Fruit fly (Drosophila melanogaster) whole organism, embryonic: ENCODE measurements around the gene Ssu72.

Experiments used
- B-H1 ChIP-seq: fragments of 200-800 bp; sonication (Bioruptor generic); IDR thresholded peaks from 3 replicates; pipeline ENCODE4 v1.3.6; 2022; ENCODE audit warnings: missing biosample characterization, missing genetic modification characterization
- Blimp-1 ChIP-seq: fragments of 200-800 bp; sonication (Bioruptor generic); optimal IDR thresholded peaks from 3 replicates; lab custom pipeline; 2018; ENCODE audit warnings: missing biosample characterization, missing genetic modification characterization, mild to moderate bottlenecking, moderate library complexity, missing genetic modification reagents
- CG10267 ChIP-seq: fragments of 200-800 bp; sonication (Bioruptor generic); optimal IDR thresholded peaks from 2 replicates; lab custom pipeline; 2018; ENCODE audit warnings: missing biosample characterization, mild to moderate bottlenecking, missing genetic modification characterization, moderate library complexity
- CG10366 ChIP-seq: fragments of 200-800 bp; sonication (Bioruptor generic); IDR thresholded peaks from 2 replicates; pipeline ENCODE4 v1.3.6; 2022; ENCODE audit warnings: missing biosample characterization, missing genetic modification characterization
- CG11398 ChIP-seq: fragments of 200-800 bp; sonication (Bioruptor generic); optimal IDR thresholded peaks from 2 replicates; lab custom pipeline; 2016; ENCODE audit warnings: missing biosample characterization, missing genetic modification characterization
- CG11723 ChIP-seq: fragments of 200-800 bp; sonication (Bioruptor generic); optimal IDR thresholded peaks from 2 replicates; lab custom pipeline; 2017; ENCODE audit warnings: missing biosample characterization, mild to moderate bottlenecking, missing genetic modification characterization
- CG13287 ChIP-seq: fragments of 200-800 bp; sonication (Bioruptor generic); IDR thresholded peaks from 2 replicates; pipeline ENCODE4 v1.3.6; 2022; ENCODE audit warnings: missing biosample characterization, missing genetic modification characterization; ENCODE audit not compliant: partially characterized antibody
- CG15269 ChIP-seq: fragments of 200-800 bp; sonication (Bioruptor generic); optimal IDR thresholded peaks from 2 replicates; lab custom pipeline; 2018; ENCODE audit warnings: missing biosample characterization, mild to moderate bottlenecking, missing genetic modification characterization, moderate library complexity
- CG15514 ChIP-seq: fragments of 200-800 bp; sonication (Bioruptor generic); optimal IDR thresholded peaks from 3 replicates; lab custom pipeline; 2017; ENCODE audit warnings: missing biosample characterization, missing genetic modification characterization, mild to moderate bottlenecking, moderate library complexity, missing genetic modification reagents
- CG15696 ChIP-seq: fragments of 200-800 bp; sonication (Bioruptor generic); optimal IDR thresholded peaks from 2 replicates; lab custom pipeline; 2019; ENCODE audit warnings: missing biosample characterization, mild to moderate bottlenecking, missing genetic modification characterization, moderate library complexity
- CG2678 ChIP-seq: fragments of 200-800 bp; sonication (Bioruptor generic); optimal IDR thresholded peaks from 3 replicates; lab custom pipeline; 2019; ENCODE audit warnings: missing biosample characterization, mild to moderate bottlenecking, missing genetic modification characterization, moderate library complexity
- CG3407 ChIP-seq: fragments of 200-800 bp; sonication (Bioruptor generic); optimal IDR thresholded peaks from 2 replicates; lab custom pipeline; 2018; ENCODE audit warnings: missing biosample characterization, mild to moderate bottlenecking, missing genetic modification characterization
- CG4360 ChIP-seq: fragments of 200-800 bp; sonication (Bioruptor generic); IDR thresholded peaks from 2 replicates; pipeline ENCODE4 v1.3.6; 2022; ENCODE audit warnings: missing biosample characterization, missing genetic modification characterization
- CG4424 ChIP-seq: fragments of 200-800 bp; sonication (Bioruptor generic); optimal IDR thresholded peaks from 3 replicates; lab custom pipeline; 2016; ENCODE audit warnings: missing biosample characterization, missing genetic modification characterization
- CG4707 ChIP-seq: fragments of 200-800 bp; sonication (Bioruptor generic); optimal IDR thresholded peaks from 2 replicates; lab custom pipeline; 2018; ENCODE audit warnings: missing biosample characterization, mild to moderate bottlenecking, missing genetic modification characterization, moderate library complexity
- CG6175 ChIP-seq: fragments of 200-800 bp; sonication (Bioruptor generic); IDR thresholded peaks from 3 replicates; pipeline ENCODE4 v1.3.6; 2022; ENCODE audit warnings: missing biosample characterization, missing genetic modification characterization
- CTCF ChIP-seq: fragments of 200-800 bp; sonication (Bioruptor generic); optimal IDR thresholded peaks from 2 replicates; lab custom pipeline; 2017; ENCODE audit warnings: missing biosample characterization, mild to moderate bottlenecking, missing genetic modification characterization, moderate library complexity
- D ChIP-seq, 2 experiments: fragments of 200-800 bp in 1 of 2; fragments of >200 bp in 1 of 2; sonication (Bioruptor generic) in 1 of 2; optimal IDR thresholded peaks; 2 replicates in 1 of 2; 3 replicates in 1 of 2; lab custom pipeline; 2017; ENCODE audit warnings: mild to moderate bottlenecking in 1 of 2, missing biosample characterization in 1 of 2, missing genetic modification characterization in 1 of 2, missing genetic modification reagents in 1 of 2
- Dad ChIP-seq: fragments of 200-800 bp; sonication (Bioruptor generic); optimal IDR thresholded peaks from 3 replicates; lab custom pipeline; 2016; ENCODE audit warnings: missing biosample characterization, missing genetic modification characterization
- Drgx ChIP-seq: fragments of 200-800 bp; sonication (Bioruptor generic); IDR thresholded peaks from 2 replicates; pipeline ENCODE4 v1.3.6; 2022; ENCODE audit warnings: missing biosample characterization, missing genetic modification characterization
- HLHmδ ChIP-seq: fragments of 200-800 bp; sonication (Bioruptor generic); optimal IDR thresholded peaks from 2 replicates; lab custom pipeline; 2018; ENCODE audit warnings: missing biosample characterization, mild to moderate bottlenecking, missing genetic modification characterization, moderate library complexity
- Hr51 ChIP-seq, 2 experiments: fragments of 200-800 bp; sonication (Bioruptor generic); optimal IDR thresholded peaks; 2 replicates in 1 of 2; 3 replicates in 1 of 2; lab custom pipeline; 2016 to 2018; ENCODE audit warnings: missing biosample characterization in 2 of 2, missing genetic modification characterization in 2 of 2, mild to moderate bottlenecking in 1 of 2, moderate library complexity in 1 of 2
- Hr78 ChIP-seq, 2 experiments: fragments of 200-800 bp in 1 of 2; fragments of >200 bp in 1 of 2; sonication (Bioruptor generic) in 1 of 2; optimal IDR thresholded peaks; 2 replicates each; lab custom pipeline; 2017 to 2019; ENCODE audit warnings: missing biosample characterization in 2 of 2, missing genetic modification characterization in 2 of 2, mild to moderate bottlenecking in 1 of 2, moderate library complexity in 1 of 2
- Med ChIP-seq: fragments of 200-800 bp; sonication (Bioruptor generic); peaks from one replicate; lab custom pipeline; 2016; ENCODE audit warnings: missing biosample characterization, missing genetic modification characterization, mild to moderate bottlenecking, inconsistent platforms, moderate library complexity
- Opbp ChIP-seq: fragments of 200-800 bp; sonication (Bioruptor generic); IDR thresholded peaks from 3 replicates; pipeline ENCODE4 v1.3.6; 2022; ENCODE audit warnings: missing biosample characterization, missing genetic modification characterization; ENCODE audit not compliant: partially characterized antibody
- Taf1 ChIP-seq: fragments of 200-800 bp; sonication (Bioruptor generic); IDR thresholded peaks from 2 replicates; pipeline ENCODE4 v1.3.6; 2022; ENCODE audit warnings: missing biosample characterization, missing genetic modification characterization
- Trl ChIP-seq, 3 experiments: fragments of >200 bp in 2 of 3; fragments of 200-800 bp in 1 of 3; sonication (Bioruptor generic) in 1 of 3; optimal IDR thresholded peaks; 2 replicates in 1 of 3; 3 replicates in 2 of 3; lab custom pipeline; 2016 to 2017; ENCODE audit warnings: missing biosample characterization in 1 of 3, missing genetic modification characterization in 1 of 3
- Xrp1 ChIP-seq: fragments of 200-800 bp; sonication (Bioruptor generic); IDR thresholded peaks from 2 replicates; pipeline ENCODE4 v1.3.6; 2022; ENCODE audit warnings: missing biosample characterization, missing genetic modification characterization
- az2 ChIP-seq: fragments of 200-800 bp; sonication (Bioruptor generic); optimal IDR thresholded peaks from 3 replicates; lab custom pipeline; 2016; ENCODE audit warnings: missing biosample characterization, missing genetic modification characterization
- br ChIP-seq: fragments of >200 bp; optimal IDR thresholded peaks from 2 replicates; lab custom pipeline; 2017
- cwo ChIP-seq: fragments of 200-800 bp; sonication (Bioruptor generic); optimal IDR thresholded peaks from 3 replicates; lab custom pipeline; 2017; ENCODE audit warnings: missing biosample characterization, missing genetic modification characterization, mild to moderate bottlenecking, moderate library complexity, missing genetic modification reagents
- dati ChIP-seq: fragments of 200-800 bp; sonication (Bioruptor generic); IDR thresholded peaks from 2 replicates; pipeline ENCODE4 v1.3.6; 2022; ENCODE audit warnings: missing biosample characterization, missing genetic modification characterization
- dmrt11E ChIP-seq: fragments of 200-800 bp; sonication (Bioruptor generic); optimal IDR thresholded peaks from 3 replicates; lab custom pipeline; 2018; ENCODE audit warnings: missing biosample characterization, mild to moderate bottlenecking, missing genetic modification characterization, moderate library complexity
- esg ChIP-seq: fragments of 200-800 bp; sonication (Bioruptor generic); conservative IDR thresholded peaks from 2 replicates; pipeline ENCODE4 v1.3.6; 2022; ENCODE audit warnings: missing biosample characterization, missing genetic modification characterization
- eve ChIP-seq, 2 experiments: fragments of >200 bp; optimal IDR thresholded peaks; 2 replicates each; lab custom pipeline; 2017; ENCODE audit warnings: missing biosample characterization in 2 of 2, missing genetic modification characterization in 2 of 2
- hb ChIP-seq: fragments of 200-800 bp; sonication (Bioruptor generic); IDR thresholded peaks from 3 replicates; pipeline ENCODE4 v1.3.6; 2022; ENCODE audit warnings: missing biosample characterization, missing genetic modification characterization; ENCODE audit not compliant: partially characterized antibody
- hth ChIP-seq: fragments of >200 bp; optimal IDR thresholded peaks from 2 replicates; lab custom pipeline; 2017; ENCODE audit warnings: inconsistent platforms
- jigr1 ChIP-seq: fragments of 200-800 bp; sonication (Bioruptor generic); IDR thresholded peaks from 3 replicates; pipeline ENCODE4 v1.3.6; 2022; ENCODE audit warnings: missing biosample characterization, missing genetic modification characterization
- kah ChIP-seq: fragments of 200-800 bp; sonication (Bioruptor generic); optimal IDR thresholded peaks from 2 replicates; lab custom pipeline; 2018; ENCODE audit warnings: missing biosample characterization, mild to moderate bottlenecking, missing genetic modification characterization
- kni ChIP-seq: fragments of 200-800 bp; sonication (Bioruptor generic); optimal IDR thresholded peaks from 3 replicates; lab custom pipeline; 2017; ENCODE audit warnings: mild to moderate bottlenecking, missing biosample characterization, missing genetic modification reagents, missing genetic modification characterization
- lmd ChIP-seq: fragments of 200-800 bp; sonication (Bioruptor generic); IDR thresholded peaks from 2 replicates; pipeline ENCODE4 v1.3.6; 2022; ENCODE audit warnings: missing biosample characterization, missing genetic modification characterization
- mld ChIP-seq: fragments of 200-800 bp; sonication (Bioruptor generic); IDR thresholded peaks from 3 replicates; pipeline ENCODE4 v1.3.6; 2022; ENCODE audit warnings: missing biosample characterization, missing genetic modification characterization; ENCODE audit not compliant: partially characterized antibody
- nau ChIP-seq: fragments of 200-800 bp; sonication (Bioruptor generic); optimal IDR thresholded peaks from 3 replicates; lab custom pipeline; 2017; ENCODE audit warnings: missing biosample characterization, mild to moderate bottlenecking, missing genetic modification characterization, missing genetic modification reagents
- nmo ChIP-seq: fragments of 200-800 bp; sonication (Bioruptor generic); optimal IDR thresholded peaks from 2 replicates; lab custom pipeline; 2018; ENCODE audit warnings: missing biosample characterization, mild to moderate bottlenecking, missing genetic modification characterization, moderate library complexity
- psq ChIP-seq: fragments of 200-800 bp; sonication (Bioruptor generic); optimal IDR thresholded peaks from 2 replicates; lab custom pipeline; 2017; ENCODE audit warnings: missing biosample characterization, missing genetic modification characterization
- sens ChIP-seq: fragments of 200-800 bp; sonication (Bioruptor generic); peaks from one replicate; lab custom pipeline; 2016; ENCODE audit warnings: missing biosample characterization, missing genetic modification characterization
- tna ChIP-seq: fragments of 200-800 bp; sonication (Bioruptor generic); IDR thresholded peaks from 2 replicates; pipeline ENCODE4 v1.3.6; 2022; ENCODE audit warnings: missing biosample characterization, missing genetic modification characterization; ENCODE audit not compliant: partially characterized antibody
- wek ChIP-seq: fragments of 200-800 bp; sonication (Bioruptor generic); optimal IDR thresholded peaks from 3 replicates; lab custom pipeline; 2018; ENCODE audit warnings: missing biosample characterization, mild to moderate bottlenecking, missing genetic modification characterization, moderate library complexity
- zf30C ChIP-seq: fragments of 200-800 bp; sonication (Bioruptor generic); optimal IDR thresholded peaks from 3 replicates; lab custom pipeline; 2018; ENCODE audit warnings: missing biosample characterization, mild to moderate bottlenecking, missing genetic modification characterization

Gene Ssu72

dm6 chrX:19667444-19668104, 3.2 kb downstream of the Ssu72 start:
- TF ChIP-seq Dad (GFP tag; lab: Kevin White, UChicago) (no peak), Hr51 (GFP tag; optimal IDR thresholded peaks at IDR 0.05; lab: Kevin White, UChicago) (no peak), nau (no peak), HLHmδ (GFP tag; lab: Kevin White, UChicago) (no peak), Drgx (no peak), CG4707 (GFP tag; lab: Kevin White, UChicago) (no peak), CG3407 (GFP tag; lab: Kevin White, UChicago) (no peak), sens (peak; percentile 37), Hr78 (GFP tag; optimal IDR thresholded peaks at IDR 0.05; lab: Kevin White, UChicago) (peak in 1 of 2 experiments; percentile 67), zf30C (GFP tag; lab: Kevin White, UChicago) (no peak), kni (GFP tag; lab: Kevin White, UChicago) (no peak), eve (GFP tag; optimal IDR thresholded peaks at IDR 0.05; lab: Kevin White, UChicago) (no peak), CG4360 (GFP tag; lab: Robert Waterston, UW) (no peak), CG2678 (tag; lab: Kevin White, UChicago) (no peak), Blimp-1 (GFP tag; lab: Kevin White, UChicago) (peak; percentile 68), CG15696 (tag; lab: Kevin White, UChicago) (no peak), nmo (GFP tag; lab: Kevin White, UChicago) (no peak), az2 (GFP tag; lab: Kevin White, UChicago) (no peak), dati (no peak), CG4424 (GFP tag; lab: Kevin White, UChicago) (no peak), jigr1 (GFP tag; lab: Robert Waterston, UW) (no peak), CG13287 (GFP tag; lab: Robert Waterston, UW) (no peak), D (optimal IDR thresholded peaks at IDR 0.05; lab: Kevin White, UChicago) (no peak), D (GFP tag; optimal IDR thresholded peaks at IDR 0.05; lab: Kevin White, UChicago) (no peak), tna (GFP tag; lab: Robert Waterston, UW) (no peak), esg (no peak), mld (no peak), Med (GFP tag; lab: Kevin White, UChicago) (peak; percentile 67), CTCF (GFP tag; lab: Kevin White, UChicago) (no peak), hth (no peak), Trl (optimal IDR thresholded peaks at IDR 0.05; lab: Kevin White, UChicago) (peak; percentile 46 to 50), Trl (GFP tag; optimal IDR thresholded peaks at IDR 0.05; lab: Kevin White, UChicago) (no peak), CG10267 (tag; lab: Kevin White, UChicago) (no peak), Opbp (GFP tag; lab: Robert Waterston, UW) (no peak), cwo (peak; percentile 50), wek (GFP tag; lab: Kevin White, UChicago) (no peak), lmd (GFP tag; lab: Robert Waterston, UW) (no peak), B-H1 (GFP tag; lab: Robert Waterston, UW) (no peak), CG10366 (no peak), hb (no peak), psq (GFP tag; lab: Kevin White, UChicago) (no peak), CG15269 (tag; lab: Kevin White, UChicago) (no peak), dmrt11E (tag; lab: Kevin White, UChicago) (no peak), CG11723 (GFP tag; lab: Kevin White, UChicago) (no peak), CG6175 (GFP tag; lab: Robert Waterston, UW) (no peak), br (lab: Kevin White, UChicago) (no peak), CG11398 (GFP tag; lab: Kevin White, UChicago) (no peak), Taf1 (no peak), Xrp1 (GFP tag; lab: Robert Waterston, UW) (no peak), CG15514 (GFP tag; lab: Kevin White, UChicago) (no peak), kah (GFP tag; lab: Kevin White, UChicago) (no peak)
